In the genomic region with DNA sequence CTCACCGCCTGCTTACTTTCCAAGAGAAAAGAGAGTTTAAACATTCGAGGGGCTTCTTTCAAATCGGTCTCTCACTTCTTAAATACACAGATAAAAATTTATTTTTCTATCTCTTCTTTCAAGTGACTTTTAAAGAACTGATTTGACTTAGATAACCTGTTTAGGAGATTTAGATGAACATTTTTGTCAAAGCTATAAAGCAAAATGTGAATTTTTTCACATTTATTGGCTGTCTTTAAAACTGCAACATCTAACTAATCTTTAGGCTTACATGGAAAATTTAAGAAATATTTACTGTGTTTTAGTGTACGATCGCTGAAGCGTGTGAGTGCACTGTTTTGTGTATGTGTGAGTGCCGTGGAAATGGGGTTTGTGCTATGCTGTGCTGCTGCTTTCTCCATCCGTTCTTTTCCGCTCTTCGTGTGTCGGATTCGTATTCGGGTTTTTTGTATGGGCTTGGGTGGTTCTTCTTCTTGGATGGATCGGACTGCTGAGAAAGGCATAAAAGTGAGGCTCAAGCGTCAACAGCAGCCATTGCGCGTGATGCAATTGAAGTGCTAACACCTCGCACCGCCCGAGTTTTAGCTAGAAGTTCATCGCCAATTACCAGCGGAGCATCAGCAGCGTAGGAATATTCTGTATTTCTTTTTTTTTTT, we compare ENCODE assay signal across 5 fruit fly cellular contexts.
TF ChIP-seq lines count a peak whose summit lies in the region.

No protein-coding gene starts in this region.

- no peak for TF ChIP-seq CTCF in whole organism, embryonic (GFP tag; optimal IDR thresholded peaks at IDR 0.05; lab: Kevin White, UChicago)

TF ChIP-seq in whole organism, adult, 20 proteins besides CTCF, POLR2A, EP300 and RAD21:
- no peak for TF ChIP-seq CG33017 (tag; optimal IDR thresholded peaks at IDR 0.05; lab: Kevin White, UChicago)
- no peak for TF ChIP-seq Hr96 (GFP tag; optimal IDR thresholded peaks at IDR 0.05; lab: Kevin White, UChicago)
- no peak for TF ChIP-seq CG7101 (tag; optimal IDR thresholded peaks at IDR 0.05; lab: Kevin White, UChicago)
- no peak for TF ChIP-seq CG12768 (GFP tag; optimal IDR thresholded peaks at IDR 0.05; lab: Kevin White, UChicago)
- TF ChIP-seq ovo (GFP tag; optimal IDR thresholded peaks at IDR 0.05; lab: Kevin White, UChicago), result no peak
- TF ChIP-seq cnc (optimal IDR thresholded peaks at IDR 0.05; lab: Kevin White, UChicago), result no peak
- TF ChIP-seq CG11617 (GFP tag; optimal IDR thresholded peaks at IDR 0.05; lab: Kevin White, UChicago), result no peak
- peak; percentile 67 for TF ChIP-seq bab1 (GFP tag; optimal IDR thresholded peaks at IDR 0.05; lab: Kevin White, UChicago)
- TF ChIP-seq Mnt (GFP tag; optimal IDR thresholded peaks at IDR 0.05; lab: Kevin White, UChicago), result no peak
- no peak for TF ChIP-seq CG5204 (GFP tag; optimal IDR thresholded peaks at IDR 0.05; lab: Kevin White, UChicago)
- no peak for TF ChIP-seq CG7045 (GFP tag; optimal IDR thresholded peaks at IDR 0.05; lab: Kevin White, UChicago)
- TF ChIP-seq cic (GFP tag; optimal IDR thresholded peaks at IDR 0.05; lab: Kevin White, UChicago), result no peak
- no peak for TF ChIP-seq toe (GFP tag; optimal IDR thresholded peaks at IDR 0.05; lab: Kevin White, UChicago)
- peak; percentile 38 for TF ChIP-seq pad (GFP tag; optimal IDR thresholded peaks at IDR 0.05; lab: Kevin White, UChicago)
- TF ChIP-seq kay (GFP tag; lab: Kevin White, UChicago; ENCODE audit: borderline replicate concordance), result no peak
- TF ChIP-seq tj (GFP tag; optimal IDR thresholded peaks at IDR 0.05; lab: Kevin White, UChicago), result peak; percentile 11
- no peak for TF ChIP-seq Clk (GFP tag; optimal IDR thresholded peaks at IDR 0.05; lab: Kevin White, UChicago)

TF ChIP-seq in whole organism, embryonic, 481 proteins besides CTCF, POLR2A, EP300 and RAD21 (continues in another document):
- TF ChIP-seq CG3281 (GFP tag; optimal IDR thresholded peaks at IDR 0.05; lab: Kevin White, UChicago) (no peak), Dll (GFP tag; IDR thresholded peaks at IDR 0.05; lab: Robert Waterston, UW; ENCODE audit: partially characterized antibody) (no peak), Antp (GFP tag; optimal IDR thresholded peaks at IDR 0.05; lab: Kevin White, UChicago) (peak; percentile 34), CG9817 (tag; optimal IDR thresholded peaks at IDR 0.05; lab: Kevin White, UChicago) (no peak), h (optimal IDR thresholded peaks at IDR 0.05; lab: Kevin White, UChicago) (no peak), slou (GFP tag; optimal IDR thresholded peaks at IDR 0.05; lab: Kevin White, UChicago) (no peak), jigr1 (GFP tag; IDR thresholded peaks at IDR 0.05; lab: Robert Waterston, UW) (no peak), CG1603 (tag; optimal IDR thresholded peaks at IDR 0.05; lab: Kevin White, UChicago) (peak; percentile 57), peb (GFP tag; IDR thresholded peaks at IDR 0.05; lab: Robert Waterston, UW) (peak; percentile 29; the same call in 1 of the 2 replicates), CG8924 (tag; optimal IDR thresholded peaks at IDR 0.05; lab: Kevin White, UChicago) (peak; percentile 77), Trl (optimal IDR thresholded peaks at IDR 0.05; lab: Kevin White, UChicago) (peak in 1 of 2 experiments; percentile 17), Trl (GFP tag; optimal IDR thresholded peaks at IDR 0.05; lab: Kevin White, UChicago) (peak; percentile 41), Ets65A (GFP tag; lab: Kevin White, UChicago) (no peak), bcd (GFP tag; optimal IDR thresholded peaks at IDR 0.05; lab: Kevin White, UChicago) (peak; percentile 22), salm (tag; optimal IDR thresholded peaks at IDR 0.05; lab: Kevin White, UChicago) (peak; percentile 3), p53 (GFP tag; optimal IDR thresholded peaks at IDR 0.05; lab: Kevin White, UChicago) (no peak), HLHmδ (GFP tag; optimal IDR thresholded peaks at IDR 0.05; lab: Kevin White, UChicago) (peak; percentile 13)

TF ChIP-seq in whole organism, prepupa, 60 proteins besides CTCF, POLR2A, EP300 and RAD21 (continues in another document):
- TF ChIP-seq net (GFP tag; optimal IDR thresholded peaks at IDR 0.05; lab: Kevin White, UChicago) (peak; percentile 61), esn (GFP tag; optimal IDR thresholded peaks at IDR 0.05; lab: Kevin White, UChicago) (peak; percentile 91), vri (GFP tag; optimal IDR thresholded peaks at IDR 0.05; lab: Kevin White, UChicago) (peak; percentile 63), CG6163 (GFP tag; IDR thresholded peaks at IDR 0.05; lab: Robert Waterston, UW) (peak; percentile 58; the same call in 1 of the 3 replicates), CG34406 (GFP tag; optimal IDR thresholded peaks at IDR 0.05; lab: Kevin White, UChicago) (peak; percentile 74), CG7368 (GFP tag; optimal IDR thresholded peaks at IDR 0.05; lab: Kevin White, UChicago) (peak; percentile 54), eg (GFP tag; IDR thresholded peaks at IDR 0.05; lab: Robert Waterston, UW) (peak; percentile 66; the same call in 2 of the 3 replicates), CG8632 (GFP tag; optimal IDR thresholded peaks at IDR 0.05; lab: Kevin White, UChicago) (peak; percentile 68), fkh (GFP tag; optimal IDR thresholded peaks at IDR 0.05; lab: Kevin White, UChicago) (peak; percentile 2), CG10631 (GFP tag; optimal IDR thresholded peaks at IDR 0.05; lab: Kevin White, UChicago) (peak; percentile 82), Ets96B (tag; optimal IDR thresholded peaks at IDR 0.05; lab: Kevin White, UChicago) (peak; percentile 53), CG16779 (tag; optimal IDR thresholded peaks at IDR 0.05; lab: Kevin White, UChicago) (peak; percentile 48), lz (GFP tag; optimal IDR thresholded peaks at IDR 0.05; lab: Kevin White, UChicago) (peak; percentile 86), CG6854 (GFP tag; optimal IDR thresholded peaks at IDR 0.05; lab: Kevin White, UChicago) (peak; percentile 41), pdm3 (GFP tag; optimal IDR thresholded peaks at IDR 0.05; lab: Kevin White, UChicago) (peak; percentile 82), Ets21C (GFP tag; optimal IDR thresholded peaks at IDR 0.05; lab: Kevin White, UChicago) (peak; percentile 77), spab (GFP tag; optimal IDR thresholded peaks at IDR 0.05; lab: Kevin White, UChicago) (peak; percentile 33)

TF ChIP-seq in whole organism, pupa, 21 proteins besides CTCF, POLR2A, EP300 and RAD21 (continues in another document):
- no peak for TF ChIP-seq CG10348 (GFP tag; IDR thresholded peaks at IDR 0.05; lab: Robert Waterston, UW)
- TF ChIP-seq CG8159 (tag; optimal IDR thresholded peaks at IDR 0.05; lab: Kevin White, UChicago), result peak; percentile 65
- no peak for TF ChIP-seq rn (GFP tag; IDR thresholded peaks at IDR 0.05; lab: Robert Waterston, UW)
- 0 out of 3 replicates have a peak, but pooled peaks have one; percentile 42 for TF ChIP-seq CG4496 (GFP tag; IDR thresholded peaks at IDR 0.05; lab: Robert Waterston, UW)
- peak; percentile 92 for TF ChIP-seq CG14655 (GFP tag; optimal IDR thresholded peaks at IDR 0.05; lab: Kevin White, UChicago)
- TF ChIP-seq fd96Ca (GFP tag; IDR thresholded peaks at IDR 0.05; lab: Robert Waterston, UW), result no peak
- TF ChIP-seq EcR (GFP tag; optimal IDR thresholded peaks at IDR 0.05; lab: Kevin White, UChicago), result no peak
- peak; percentile 73 for TF ChIP-seq Pif1B (GFP tag; optimal IDR thresholded peaks at IDR 0.05; lab: Kevin White, UChicago)
- TF ChIP-seq CG17806 (tag; optimal IDR thresholded peaks at IDR 0.05; lab: Kevin White, UChicago), result peak; percentile 68
- TF ChIP-seq gl (tag; optimal IDR thresholded peaks at IDR 0.05; lab: Kevin White, UChicago), result peak; percentile 16
- TF ChIP-seq CG12605 (GFP tag; IDR thresholded peaks at IDR 0.05; lab: Robert Waterston, UW), result no peak
- TF ChIP-seq D1 (tag; optimal IDR thresholded peaks at IDR 0.05; lab: Kevin White, UChicago), result no peak
- TF ChIP-seq CG34367 (tag; optimal IDR thresholded peaks at IDR 0.05; lab: Kevin White, UChicago), result peak; percentile 51
- TF ChIP-seq CG8301 (tag; optimal IDR thresholded peaks at IDR 0.05; lab: Kevin White, UChicago), result peak; percentile 90
- peak; percentile 58 for TF ChIP-seq CG15710 (tag; optimal IDR thresholded peaks at IDR 0.05; lab: Kevin White, UChicago)
- no peak for TF ChIP-seq CG32121 (GFP tag; IDR thresholded peaks at IDR 0.05; lab: Robert Waterston, UW)
- peak; percentile 69 for TF ChIP-seq Snoo (tag; optimal IDR thresholded peaks at IDR 0.05; lab: Kevin White, UChicago)
- TF ChIP-seq Ets98B (GFP tag; IDR thresholded peaks at IDR 0.05; lab: Robert Waterston, UW), result peak; percentile 34
- TF ChIP-seq Pif1A (GFP tag; optimal IDR thresholded peaks at IDR 0.05; lab: Kevin White, UChicago), result peak; percentile 78
- TF ChIP-seq CG13204 (GFP tag; optimal IDR thresholded peaks at IDR 0.05; lab: Kevin White, UChicago), result no peak

TF ChIP-seq in whole organism, wandering third instar larva, 38 proteins besides CTCF, POLR2A, EP300 and RAD21 (continues in another document):
- peak; percentile 32 for TF ChIP-seq brk (GFP tag; optimal IDR thresholded peaks at IDR 0.05; lab: Kevin White, UChicago)
- TF ChIP-seq Hr83 (GFP tag; optimal IDR thresholded peaks at IDR 0.05; lab: Kevin White, UChicago; ENCODE audit: poor library complexity, severe bottlenecking), result no peak
- peak; percentile 80 for TF ChIP-seq Sp1 (GFP tag; optimal IDR thresholded peaks at IDR 0.05; lab: Kevin White, UChicago)
- TF ChIP-seq Mio (GFP tag; optimal IDR thresholded peaks at IDR 0.05; lab: Kevin White, UChicago), result no peak
- TF ChIP-seq br (GFP tag; optimal IDR thresholded peaks at IDR 0.05; lab: Kevin White, UChicago), result peak; percentile 72
- no peak for TF ChIP-seq CrebA (GFP tag; optimal IDR thresholded peaks at IDR 0.05; lab: Kevin White, UChicago; ENCODE audit: borderline replicate concordance)
- no peak for TF ChIP-seq Jra (GFP tag; optimal IDR thresholded peaks at IDR 0.05; lab: Kevin White, UChicago)
- peak; percentile 88 for TF ChIP-seq fru (GFP tag; optimal IDR thresholded peaks at IDR 0.05; lab: Kevin White, UChicago)
- TF ChIP-seq GATAd (GFP tag; optimal IDR thresholded peaks at IDR 0.05; lab: Kevin White, UChicago), result no peak
- TF ChIP-seq HLH106 (tag; optimal IDR thresholded peaks at IDR 0.05; lab: Kevin White, UChicago), result peak; percentile 83
- no peak for TF ChIP-seq Rel (GFP tag; optimal IDR thresholded peaks at IDR 0.05; lab: Kevin White, UChicago)
- peak; percentile 40 for TF ChIP-seq Rel (tag; optimal IDR thresholded peaks at IDR 0.05; lab: Kevin White, UChicago)
- no peak for TF ChIP-seq Dfd (GFP tag; optimal IDR thresholded peaks at IDR 0.05; lab: Kevin White, UChicago)
- TF ChIP-seq dsf (GFP tag; optimal IDR thresholded peaks at IDR 0.05; lab: Kevin White, UChicago; ENCODE audit: borderline replicate concordance), result no peak
- TF ChIP-seq sage (GFP tag; optimal IDR thresholded peaks at IDR 0.05; lab: Kevin White, UChicago), result peak; percentile 46
- TF ChIP-seq woc (GFP tag; optimal IDR thresholded peaks at IDR 0.05; lab: Kevin White, UChicago), result peak; percentile 84
- peak; percentile 81 for TF ChIP-seq OdsH (GFP tag; optimal IDR thresholded peaks at IDR 0.05; lab: Kevin White, UChicago)
- no peak for TF ChIP-seq usp (GFP tag; optimal IDR thresholded peaks at IDR 0.05; lab: Kevin White, UChicago)
- peak; percentile 88 for TF ChIP-seq h (GFP tag; optimal IDR thresholded peaks at IDR 0.05; lab: Kevin White, UChicago)
- no peak for TF ChIP-seq jim (GFP tag; optimal IDR thresholded peaks at IDR 0.05; lab: Kevin White, UChicago)
- peak; percentile 82 for TF ChIP-seq ey (GFP tag; optimal IDR thresholded peaks at IDR 0.05; lab: Kevin White, UChicago)
